Worm (Caenorhabditis elegans) whole organism, young adult: Measurements from ENCODE around the gene srx-129.

ENCODE experiments used
- B0019.2 ChIP-seq: fragments of 200-800 bp; sonication (Bioruptor generic); conservative IDR thresholded peaks from 2 replicates; pipeline ENCODE4 v1.3.6; 2022; ENCODE audit warnings: missing genetic modification reagents, missing genetic modification characterization, missing compliant biosample characterization
- B0035.1 ChIP-seq: sonication (generic microtip); optimal IDR thresholded peaks from 2 replicates; lab custom pipeline; 2016; ENCODE audit warnings: missing genetic modification characterization, mild to moderate bottlenecking, missing compliant biosample characterization, missing genotype, missing genetic modification reagents
- C17E4.6 ChIP-seq: fragments of 200-800 bp; sonication (Bioruptor generic); IDR thresholded peaks from 2 replicates; pipeline ENCODE4 v1.3.6; 2022; ENCODE audit warnings: missing genetic modification reagents, missing genetic modification characterization, missing compliant biosample characterization
- F23B12.7 ChIP-seq: sonication (generic microtip); optimal IDR thresholded peaks from 2 replicates; lab custom pipeline; 2017; ENCODE audit warnings: missing genetic modification characterization, mild to moderate bottlenecking, missing compliant biosample characterization, antibody characterized with exemption, moderate library complexity; ENCODE audit not compliant: insufficient read depth
- F37B4.10 ChIP-seq: fragments of 200-800 bp; sonication (Bioruptor generic); IDR thresholded peaks from 2 replicates; pipeline ENCODE4 v1.3.6; 2022; ENCODE audit warnings: missing genetic modification characterization, missing compliant biosample characterization
- F39B2.1 ChIP-seq: fragments of 200-800 bp; sonication (Bioruptor generic); IDR thresholded peaks from 2 replicates; pipeline ENCODE4 v1.3.6; 2022; ENCODE audit warnings: missing genetic modification reagents, missing genetic modification characterization, missing compliant biosample characterization
- K12H6.12 ChIP-seq: fragments of 200-800 bp; sonication (Bioruptor generic); optimal IDR thresholded peaks from 2 replicates; lab custom pipeline; 2018; ENCODE audit warnings: mild to moderate bottlenecking, missing genetic modification characterization, missing compliant biosample characterization
- Y56A3A.18 ChIP-seq: fragments of 200-800 bp; sonication (Bioruptor generic); IDR thresholded peaks from 2 replicates; pipeline ENCODE4 v1.3.6; 2022; ENCODE audit warnings: missing genetic modification reagents, missing genetic modification characterization, missing compliant biosample characterization
- aptf-2 ChIP-seq: fragments of 200-800 bp; sonication (Bioruptor generic); conservative IDR thresholded peaks from 2 replicates; pipeline ENCODE4 v1.3.6; 2022; ENCODE audit warnings: missing genetic modification reagents, missing genetic modification characterization, missing compliant biosample characterization
- aptf-3 ChIP-seq: fragments of 200-800 bp; sonication (Bioruptor generic); IDR thresholded peaks from 2 replicates; pipeline ENCODE4 v1.3.6; 2022; ENCODE audit warnings: missing genetic modification characterization, missing compliant biosample characterization
- attf-3 ChIP-seq: fragments of 200-800 bp; sonication (Bioruptor generic); conservative IDR thresholded peaks from 2 replicates; pipeline ENCODE4 v1.3.6; 2022; ENCODE audit warnings: missing genetic modification reagents, missing genetic modification characterization, missing compliant biosample characterization
- attf-5 ChIP-seq: fragments of 200-800 bp; sonication (Bioruptor generic); optimal IDR thresholded peaks from 2 replicates; lab custom pipeline; 2018; ENCODE audit warnings: mild to moderate bottlenecking, missing genetic modification characterization, missing compliant biosample characterization
- bed-1 ChIP-seq: fragments of 200-800 bp; sonication (Bioruptor generic); IDR thresholded peaks from 2 replicates; pipeline ENCODE4 v1.3.6; 2022; ENCODE audit warnings: missing genetic modification reagents, missing genetic modification characterization, missing compliant biosample characterization
- die-1 ChIP-seq: sonication (generic microtip); optimal IDR thresholded peaks from 2 replicates; lab custom pipeline; 2016; ENCODE audit warnings: missing genotype, mild to moderate bottlenecking, missing genetic modification characterization, missing compliant biosample characterization
- efl-1 ChIP-seq: fragments of 150-350 bp; optimal IDR thresholded peaks from 2 replicates; lab custom pipeline; 2014; ENCODE audit warnings: missing biosample characterization, missing genetic modification reagents, missing genetic modification characterization
- egl-44 ChIP-seq: fragments of 200-800 bp; sonication (Bioruptor generic); IDR thresholded peaks from 2 replicates; pipeline ENCODE4 v1.3.6; 2022; ENCODE audit warnings: missing genetic modification reagents, missing genetic modification characterization, missing compliant biosample characterization
- ets-4 ChIP-seq: fragments of 200-800 bp; sonication (Bioruptor generic); optimal IDR thresholded peaks from 2 replicates; lab custom pipeline; 2018; ENCODE audit warnings: mild to moderate bottlenecking, missing genetic modification characterization, missing compliant biosample characterization
- gei-17 ChIP-seq: fragments of 200-800 bp; sonication (Bioruptor generic); optimal IDR thresholded peaks from 2 replicates; lab custom pipeline; 2018; ENCODE audit warnings: mild to moderate bottlenecking, missing genetic modification characterization, missing compliant biosample characterization
- hmg-1.2 ChIP-seq: fragments of 200-800 bp; sonication (Bioruptor generic); IDR thresholded peaks from 2 replicates; pipeline ENCODE4 v1.3.6; 2022; ENCODE audit warnings: missing genetic modification reagents, missing genetic modification characterization, missing compliant biosample characterization
- let-607 ChIP-seq, 2 experiments: fragments of 200-800 bp in 1 of 2; sonication (Bioruptor generic) in 1 of 2; sonication (generic microtip) in 1 of 2; optimal IDR thresholded peaks; 2 replicates each; lab custom pipeline; 2016 to 2018; ENCODE audit warnings: mild to moderate bottlenecking in 2 of 2, missing compliant biosample characterization in 2 of 2, missing genetic modification characterization in 2 of 2, moderate library complexity in 2 of 2, missing genotype in 1 of 2
- lin-35 ChIP-seq, 3 experiments: fragments of 150-350 bp in 2 of 3; sonication (generic microtip) in 1 of 3; optimal IDR thresholded peaks; 2 replicates each; lab custom pipeline; 2014 to 2018; ENCODE audit warnings: missing biosample characterization in 3 of 3, missing genetic modification characterization in 3 of 3, missing genetic modification reagents in 3 of 3
- lin-54 ChIP-seq: fragments of 200-800 bp; sonication (Bioruptor generic); optimal IDR thresholded peaks from 2 replicates; lab custom pipeline; 2018; ENCODE audit warnings: mild to moderate bottlenecking, missing genetic modification characterization, missing compliant biosample characterization
- lsl-1 ChIP-seq: fragments of 200-800 bp; sonication (Bioruptor generic); optimal IDR thresholded peaks from 2 replicates; lab custom pipeline; 2018; ENCODE audit warnings: mild to moderate bottlenecking, missing genetic modification characterization, moderate library complexity, missing compliant biosample characterization
- madf-10 ChIP-seq: sonication (generic microtip); optimal IDR thresholded peaks from 2 replicates; lab custom pipeline; 2016; ENCODE audit warnings: mild to moderate bottlenecking, missing genetic modification characterization, missing compliant biosample characterization
- madf-6 ChIP-seq: fragments of 200-800 bp; sonication (Bioruptor generic); IDR thresholded peaks from 2 replicates; pipeline ENCODE4 v1.3.6; 2022; ENCODE audit warnings: missing genetic modification reagents, missing genetic modification characterization, missing compliant biosample characterization
- madf-8 ChIP-seq: fragments of 200-800 bp; sonication (Bioruptor generic); conservative IDR thresholded peaks from 2 replicates; pipeline ENCODE4 v1.3.6; 2022; ENCODE audit warnings: missing genetic modification reagents, missing genetic modification characterization, missing compliant biosample characterization
- mcd-1 ChIP-seq: fragments of 200-800 bp; sonication (Bioruptor generic); IDR thresholded peaks from 2 replicates; pipeline ENCODE4 v1.3.6; 2022; ENCODE audit warnings: missing genetic modification reagents, missing genetic modification characterization, missing compliant biosample characterization
- mel-28 ChIP-seq: sonication (generic microtip); optimal IDR thresholded peaks from 2 replicates; lab custom pipeline; 2016; ENCODE audit warnings: borderline replicate concordance, mild to moderate bottlenecking, missing genetic modification characterization, missing compliant biosample characterization
- nhr-120 ChIP-seq: fragments of 200-800 bp; sonication (Bioruptor generic); IDR thresholded peaks from 2 replicates; pipeline ENCODE4 v1.3.6; 2022; ENCODE audit warnings: missing genetic modification characterization, missing compliant biosample characterization
- nhr-179 ChIP-seq: sonication (generic microtip); optimal IDR thresholded peaks from 2 replicates; lab custom pipeline; 2016; ENCODE audit warnings: mild to moderate bottlenecking, missing genetic modification characterization, missing compliant biosample characterization
- nhr-27 ChIP-seq: fragments of 200-800 bp; sonication (Bioruptor generic); optimal IDR thresholded peaks from 2 replicates; lab custom pipeline; 2018; ENCODE audit warnings: mild to moderate bottlenecking, missing genetic modification characterization, moderate library complexity, missing compliant biosample characterization
- nhr-80 ChIP-seq: sonication (generic microtip); optimal IDR thresholded peaks from 2 replicates; lab custom pipeline; 2016; ENCODE audit warnings: missing genetic modification characterization, missing compliant biosample characterization
- pbrm-1 ChIP-seq: fragments of 200-800 bp; sonication (Bioruptor generic); IDR thresholded peaks from 2 replicates; pipeline ENCODE4 v1.3.6; 2022; ENCODE audit warnings: missing genetic modification reagents, missing genetic modification characterization, missing compliant biosample characterization
- rcor-1 ChIP-seq: fragments of 200-800 bp; sonication (Bioruptor generic); IDR thresholded peaks from 2 replicates; pipeline ENCODE4 v1.3.6; 2022; ENCODE audit warnings: missing genetic modification reagents, missing genetic modification characterization, missing compliant biosample characterization
- repo-1 ChIP-seq: sonication (generic microtip); optimal IDR thresholded peaks from 2 replicates; lab custom pipeline; 2017; ENCODE audit warnings: mild to moderate bottlenecking, missing genetic modification characterization, missing compliant biosample characterization
- snpc-3.4 ChIP-seq: sonication (generic microtip); optimal IDR thresholded peaks from 2 replicates; lab custom pipeline; 2017; ENCODE audit warnings: missing genetic modification characterization, mild to moderate bottlenecking, missing compliant biosample characterization, antibody characterized with exemption, moderate library complexity, missing genotype, missing genetic modification reagents
- tlf-1 ChIP-seq: fragments of 200-800 bp; sonication (Bioruptor generic); optimal IDR thresholded peaks from 2 replicates; lab custom pipeline; 2018; ENCODE audit warnings: mild to moderate bottlenecking, missing genetic modification characterization, missing compliant biosample characterization
- unc-130 ChIP-seq: sonication (generic microtip); optimal IDR thresholded peaks from 2 replicates; lab custom pipeline; 2016; ENCODE audit warnings: missing genetic modification reagents, missing genetic modification characterization, missing compliant biosample characterization
- xnd-1 ChIP-seq: sonication (generic microtip); optimal IDR thresholded peaks from 2 replicates; lab custom pipeline; 2016; ENCODE audit warnings: missing genotype, missing genetic modification reagents, missing genetic modification characterization, missing compliant biosample characterization
- zfh-2 ChIP-seq: fragments of 200-800 bp; sonication (Bioruptor generic); conservative IDR thresholded peaks from 2 replicates; pipeline ENCODE4 v1.3.6; 2022; ENCODE audit warnings: missing genetic modification reagents, missing genetic modification characterization, missing compliant biosample characterization
- ztf-25 ChIP-seq: fragments of 200-800 bp; sonication (Bioruptor generic); IDR thresholded peaks from 2 replicates; pipeline ENCODE4 v1.3.6; 2022; ENCODE audit warnings: missing genetic modification reagents, missing genetic modification characterization, missing compliant biosample characterization

The srx-129 gene

ce11 chrV:13808462-13808867, 25.6 kb upstream of the srx-129 start (continued):
- TF ChIP-seq snpc-3.4 (tag; lab: Kevin White, UChicago) (no peak), hmg-1.2 (peak; percentile 74; the same call in 1 of the 2 replicates), gei-17 (peak; percentile 22)

DNA sequence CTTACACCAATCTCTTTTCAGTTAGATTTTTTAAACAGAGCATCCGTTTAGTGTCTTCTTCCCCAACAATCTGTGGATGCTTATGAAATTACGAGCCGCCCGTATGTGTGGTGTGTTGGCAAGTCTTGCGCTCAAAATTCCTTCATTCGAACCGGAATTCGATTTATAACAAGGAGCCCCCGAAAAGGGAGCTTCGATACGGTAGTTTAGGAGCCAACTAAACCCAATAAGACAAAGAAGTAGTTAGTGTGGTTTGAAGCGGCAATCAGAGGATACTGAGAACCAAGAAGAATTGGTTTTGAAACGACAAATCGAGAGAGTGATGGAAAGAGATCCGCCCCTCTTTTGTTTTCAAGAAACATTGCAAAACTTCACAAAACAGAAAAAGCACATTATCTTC, 21.7 kb upstream of the srx-129 start:
- TF ChIP-seq madf-10 (tag; lab: Kevin White, UChicago) (no peak), aptf-3 (GFP tag; lab: Robert Waterston, UW) (no peak), unc-130 (no peak), lsl-1 (GFP tag; lab: Kevin White, UChicago) (no peak), mel-28 (tag; lab: Kevin White, UChicago) (no peak), hmg-1.2 (no peak)

DNA sequence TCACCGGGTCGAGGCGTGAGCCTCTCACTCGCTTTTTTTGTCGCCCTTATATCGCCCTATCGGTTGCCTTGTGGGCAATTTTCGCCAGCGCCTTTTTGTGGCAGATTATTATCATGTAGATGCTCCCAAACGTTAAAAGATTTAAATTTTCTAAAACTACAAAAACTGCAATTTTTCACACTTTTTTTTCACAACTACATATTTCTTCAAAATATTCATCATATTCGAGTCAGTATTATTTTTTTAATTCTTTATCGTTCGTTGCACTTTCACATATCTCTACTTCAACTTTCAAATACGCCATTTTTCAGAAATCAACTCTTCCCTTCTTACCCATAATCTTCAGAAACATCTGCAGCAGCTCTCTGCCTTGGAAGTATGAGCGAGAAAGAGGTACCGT, 21.1 kb upstream of the srx-129 start, which contains the start of gene ceh-24:
Gene ceh-24, plus strand, starts transcription at position 301 of the 400 bp plus-strand sequence.
- TF ChIP-seq attf-3 = no peak
- no peak for TF ChIP-seq nhr-179 (tag; lab: Kevin White, UChicago)
- no peak for TF ChIP-seq mcd-1 (GFP tag; lab: Robert Waterston, UW)
- no peak for TF ChIP-seq Y56A3A.18 (GFP tag; lab: Robert Waterston, UW)
- TF ChIP-seq zfh-2 (GFP tag; lab: Robert Waterston, UW) = no peak
- no peak for TF ChIP-seq die-1 (tag; lab: Kevin White, UChicago)
- no peak for TF ChIP-seq lin-54 (GFP tag; lab: Kevin White, UChicago)
- TF ChIP-seq xnd-1 (tag; lab: Kevin White, UChicago) = no peak
- TF ChIP-seq B0035.1 (tag; lab: Kevin White, UChicago) = no peak
- TF ChIP-seq tlf-1 (GFP tag; lab: Kevin White, UChicago) = no peak
- no peak for TF ChIP-seq let-607 (tag; optimal IDR thresholded peaks at IDR 0.05; lab: Kevin White, UChicago)
- TF ChIP-seq nhr-27 (tag; lab: Kevin White, UChicago) = no peak
- TF ChIP-seq pbrm-1 = no peak
- TF ChIP-seq rcor-1 (GFP tag; lab: Robert Waterston, UW) = no peak
- TF ChIP-seq bed-1 = no peak
- TF ChIP-seq, all 124 proteins: peak for 0

DNA sequence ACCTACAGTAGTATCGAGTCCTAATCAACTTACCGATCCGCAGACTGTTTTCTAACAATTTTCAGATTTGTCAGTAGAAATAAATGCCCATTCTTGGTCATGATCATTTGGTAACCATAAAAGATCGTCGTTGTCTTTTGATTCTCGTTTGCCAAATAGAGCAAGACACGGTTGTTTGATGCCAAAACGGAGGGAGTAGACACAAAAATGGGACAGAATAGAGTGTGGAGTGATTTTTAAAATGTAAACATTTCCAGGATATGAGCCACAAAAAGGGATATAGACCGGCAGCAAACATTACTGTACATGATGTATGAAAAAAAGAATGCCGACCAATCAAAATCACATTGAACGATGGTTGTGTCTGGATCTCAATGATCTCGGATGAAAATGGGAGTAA, 17.2 kb upstream of the srx-129 start, which contains the start of gene F55B12.2:
Gene F55B12.2, minus strand, starts transcription at position 101 of the 400 bp plus-strand sequence.
- TF ChIP-seq hmg-1.2 = no peak
- no peak for TF ChIP-seq nhr-120 (GFP tag; lab: Robert Waterston, UW)
- TF ChIP-seq ztf-25 (GFP tag; lab: Robert Waterston, UW) = no peak

ce11 chrV:13818824-13819408, 15.1 kb upstream of the srx-129 start, which contains the start of gene sel-10:
sel-10 (plus strand) TSS chrV:13819361.
- TF ChIP-seq ets-4 (GFP tag; lab: Kevin White, UChicago) = no peak
- peak; percentile 35 for TF ChIP-seq attf-5
- no peak for TF ChIP-seq C17E4.6 (GFP tag; lab: Robert Waterston, UW)
- no peak for TF ChIP-seq aptf-2 (GFP tag; lab: Robert Waterston, UW)
- no peak for TF ChIP-seq B0019.2
- TF ChIP-seq madf-6 (GFP tag; lab: Robert Waterston, UW) = peak; percentile 71; the same call in 1 of the 2 replicates
- peak; percentile 66 for TF ChIP-seq nhr-80 (tag; lab: Kevin White, UChicago)
- TF ChIP-seq efl-1 = peak; percentile 15
- TF ChIP-seq lsl-1 (GFP tag; lab: Kevin White, UChicago) = peak; percentile 43
- 0 out of 2 replicates have a peak, but pooled peaks have one; percentile 13 for TF ChIP-seq madf-8 (GFP tag; lab: Robert Waterston, UW)
- TF ChIP-seq K12H6.12 (tag; lab: Kevin White, UChicago) = peak; percentile 31
- no peak for TF ChIP-seq F39B2.1 (GFP tag; lab: Robert Waterston, UW)
- TF ChIP-seq attf-3 = 0 out of 2 replicates have a peak, but pooled peaks have one; percentile 20
- peak; percentile 31; the same call in 1 of the 2 replicates for TF ChIP-seq rcor-1 (GFP tag; lab: Robert Waterston, UW)
- TF ChIP-seq lin-35 (GFP tag; optimal IDR thresholded peaks at IDR 0.05; lab: Kevin White, UChicago) = peak in 1 of 3 experiments; percentile 79
- TF ChIP-seq F23B12.7 (tag; lab: Kevin White, UChicago) = peak; percentile 40
- no peak for TF ChIP-seq repo-1
- no peak for TF ChIP-seq egl-44 (GFP tag; lab: Robert Waterston, UW)
- no peak for TF ChIP-seq F37B4.10
- peak; percentile 77 for TF ChIP-seq mcd-1 (GFP tag; lab: Robert Waterston, UW)
